Fruit fly (Drosophila melanogaster) whole organism, embryonic: ENCODE measurements around the gene CG15742.

Source experiments
- CG1024 ChIP-seq: fragments of 200-800 bp; sonication (Bioruptor generic); IDR thresholded peaks from 2 replicates; pipeline ENCODE4 v1.3.6; 2022; ENCODE audit warnings: missing biosample characterization, missing genetic modification characterization
- CG10321 ChIP-seq: fragments of 200-800 bp; sonication (Bioruptor generic); IDR thresholded peaks from 2 replicates; pipeline ENCODE4 v1.3.6; 2022; ENCODE audit warnings: missing biosample characterization, missing genetic modification characterization
- CG10543 ChIP-seq: fragments of 200-800 bp; sonication (Bioruptor generic); optimal IDR thresholded peaks from 3 replicates; lab custom pipeline; 2017; ENCODE audit warnings: missing biosample characterization, mild to moderate bottlenecking, missing genetic modification characterization, moderate library complexity
- CG11085 ChIP-seq: fragments of 200-800 bp; sonication (Bioruptor generic); IDR thresholded peaks from 2 replicates; pipeline ENCODE4 v1.3.6; 2022; ENCODE audit warnings: missing biosample characterization, missing genetic modification characterization
- CG11504 ChIP-seq: fragments of 200-800 bp; sonication (Bioruptor generic); optimal IDR thresholded peaks from 3 replicates; lab custom pipeline; 2019; ENCODE audit warnings: missing biosample characterization, mild to moderate bottlenecking, missing genetic modification characterization, moderate library complexity
- CG15269 ChIP-seq: fragments of 200-800 bp; sonication (Bioruptor generic); optimal IDR thresholded peaks from 2 replicates; lab custom pipeline; 2018; ENCODE audit warnings: missing biosample characterization, mild to moderate bottlenecking, missing genetic modification characterization, moderate library complexity
- CG2120 ChIP-seq: fragments of 200-800 bp; sonication (Bioruptor generic); optimal IDR thresholded peaks from 3 replicates; lab custom pipeline; 2016; ENCODE audit warnings: missing biosample characterization, missing genetic modification characterization
- CG30403 ChIP-seq: fragments of 200-800 bp; sonication (Bioruptor generic); optimal IDR thresholded peaks from 3 replicates; lab custom pipeline; 2016; ENCODE audit warnings: missing biosample characterization, missing genetic modification characterization
- CG34376 ChIP-seq: fragments of 200-800 bp; sonication (Bioruptor generic); optimal IDR thresholded peaks from 2 replicates; lab custom pipeline; 2018; ENCODE audit warnings: missing biosample characterization, mild to moderate bottlenecking, missing genetic modification characterization
- CG3847 ChIP-seq: fragments of 200-800 bp; sonication (Bioruptor generic); IDR thresholded peaks from 2 replicates; pipeline ENCODE4 v1.3.6; 2022; ENCODE audit warnings: missing biosample characterization, missing genetic modification characterization
- CG4360 ChIP-seq: fragments of 200-800 bp; sonication (Bioruptor generic); IDR thresholded peaks from 2 replicates; pipeline ENCODE4 v1.3.6; 2022; ENCODE audit warnings: missing biosample characterization, missing genetic modification characterization
- CG4707 ChIP-seq: fragments of 200-800 bp; sonication (Bioruptor generic); optimal IDR thresholded peaks from 2 replicates; lab custom pipeline; 2018; ENCODE audit warnings: missing biosample characterization, mild to moderate bottlenecking, missing genetic modification characterization, moderate library complexity
- CG4820 ChIP-seq: fragments of 200-800 bp; sonication (Bioruptor generic); optimal IDR thresholded peaks from 3 replicates; lab custom pipeline; 2016; ENCODE audit warnings: missing biosample characterization, missing genetic modification characterization
- CG7839 ChIP-seq: fragments of 200-800 bp; sonication (Bioruptor generic); optimal IDR thresholded peaks from 3 replicates; lab custom pipeline; 2018; ENCODE audit warnings: missing biosample characterization, mild to moderate bottlenecking, missing genetic modification characterization, moderate library complexity
- Elba2 ChIP-seq: fragments of 200-800 bp; sonication (Bioruptor generic); optimal IDR thresholded peaks from 3 replicates; lab custom pipeline; 2016; ENCODE audit warnings: missing biosample characterization, missing genetic modification characterization
- Hand ChIP-seq: fragments of 200-800 bp; sonication (Bioruptor generic); optimal IDR thresholded peaks from 2 replicates; lab custom pipeline; 2017; ENCODE audit warnings: mild to moderate bottlenecking, missing biosample characterization, missing genetic modification reagents, missing genetic modification characterization
- Hr78 ChIP-seq, 2 experiments: fragments of 200-800 bp in 1 of 2; fragments of >200 bp in 1 of 2; sonication (Bioruptor generic) in 1 of 2; optimal IDR thresholded peaks; 2 replicates each; lab custom pipeline; 2017 to 2019; ENCODE audit warnings: missing biosample characterization in 2 of 2, missing genetic modification characterization in 2 of 2, mild to moderate bottlenecking in 1 of 2, moderate library complexity in 1 of 2
- MTF-1 ChIP-seq: fragments of 200-800 bp; sonication (Bioruptor generic); optimal IDR thresholded peaks from 2 replicates; lab custom pipeline; 2018; ENCODE audit warnings: missing biosample characterization, mild to moderate bottlenecking, missing genetic modification characterization, borderline replicate concordance
- Opbp ChIP-seq: fragments of 200-800 bp; sonication (Bioruptor generic); IDR thresholded peaks from 3 replicates; pipeline ENCODE4 v1.3.6; 2022; ENCODE audit warnings: missing biosample characterization, missing genetic modification characterization; ENCODE audit not compliant: partially characterized antibody
- Tbp ChIP-seq: fragments of >200 bp; optimal IDR thresholded peaks from 2 replicates; lab custom pipeline; 2018; ENCODE audit warnings: missing biosample characterization, missing genetic modification characterization
- cad ChIP-seq: fragments of >200 bp; optimal IDR thresholded peaks from 2 replicates; lab custom pipeline; 2017; ENCODE audit warnings: missing biosample characterization, missing genetic modification characterization
- cg ChIP-seq: fragments of 200-800 bp; sonication (Bioruptor generic); optimal IDR thresholded peaks from 3 replicates; lab custom pipeline; 2019; ENCODE audit warnings: missing biosample characterization, mild to moderate bottlenecking, missing genetic modification characterization, moderate library complexity
- chinmo ChIP-seq: fragments of 200-800 bp; sonication (Bioruptor generic); IDR thresholded peaks from 4 replicates; pipeline ENCODE4 v1.3.6; 2022; ENCODE audit warnings: missing biosample characterization, missing genetic modification characterization; ENCODE audit not compliant: partially characterized antibody
- chn ChIP-seq: fragments of 200-800 bp; sonication (Bioruptor generic); optimal IDR thresholded peaks from 2 replicates; lab custom pipeline; 2016; ENCODE audit warnings: missing biosample characterization, missing genetic modification characterization
- corto ChIP-seq: fragments of 200-800 bp; sonication (Bioruptor generic); optimal IDR thresholded peaks from 2 replicates; lab custom pipeline; 2016; ENCODE audit warnings: missing biosample characterization, mild to moderate bottlenecking, missing genetic modification characterization, moderate library complexity
- disco-r ChIP-seq: fragments of 200-800 bp; sonication (Bioruptor generic); optimal IDR thresholded peaks from 2 replicates; lab custom pipeline; 2016; ENCODE audit warnings: missing biosample characterization, missing genetic modification characterization
- esg ChIP-seq: fragments of 200-800 bp; sonication (Bioruptor generic); conservative IDR thresholded peaks from 2 replicates; pipeline ENCODE4 v1.3.6; 2022; ENCODE audit warnings: missing biosample characterization, missing genetic modification characterization
- exex ChIP-seq: fragments of 200-800 bp; sonication (Bioruptor generic); optimal IDR thresholded peaks from 4 replicates; lab custom pipeline; 2018; ENCODE audit warnings: missing biosample characterization, mild to moderate bottlenecking, missing genetic modification characterization, moderate library complexity
- gce ChIP-seq: fragments of 200-800 bp; sonication (Bioruptor generic); IDR thresholded peaks from 3 replicates; pipeline ENCODE4 v1.3.6; 2022; ENCODE audit warnings: missing biosample characterization, missing genetic modification characterization
- gcm2 ChIP-seq: fragments of 200-800 bp; sonication (Bioruptor generic); optimal IDR thresholded peaks from 2 replicates; lab custom pipeline; 2016; ENCODE audit warnings: missing biosample characterization, missing genetic modification characterization
- grau ChIP-seq: fragments of 200-800 bp; optimal IDR thresholded peaks from 3 replicates; lab custom pipeline; 2019; ENCODE audit warnings: missing biosample characterization, mild to moderate bottlenecking, missing genetic modification characterization, moderate library complexity
- gsb ChIP-seq: fragments of 200-800 bp; sonication (Bioruptor generic); IDR thresholded peaks from 2 replicates; pipeline ENCODE4 v1.3.6; 2022; ENCODE audit warnings: missing biosample characterization, missing genetic modification characterization
- lbe ChIP-seq: fragments of 200-800 bp; sonication (Bioruptor generic); optimal IDR thresholded peaks from 2 replicates; lab custom pipeline; 2016; ENCODE audit warnings: missing biosample characterization, mild to moderate bottlenecking, missing genetic modification characterization
- nerfin-1 ChIP-seq: fragments of 200-800 bp; sonication (Bioruptor generic); optimal IDR thresholded peaks from 3 replicates; lab custom pipeline; 2019; ENCODE audit warnings: missing biosample characterization, mild to moderate bottlenecking, missing genetic modification characterization, moderate library complexity
- psq ChIP-seq: fragments of 200-800 bp; sonication (Bioruptor generic); optimal IDR thresholded peaks from 2 replicates; lab custom pipeline; 2017; ENCODE audit warnings: missing biosample characterization, missing genetic modification characterization
- row ChIP-seq: fragments of 200-800 bp; sonication (Bioruptor generic); IDR thresholded peaks from 3 replicates; pipeline ENCODE4 v1.3.6; 2022; ENCODE audit warnings: missing biosample characterization, missing genetic modification characterization
- sd ChIP-seq: fragments of 200-800 bp; sonication (Bioruptor generic); optimal IDR thresholded peaks from 3 replicates; lab custom pipeline; 2018; ENCODE audit warnings: missing biosample characterization, mild to moderate bottlenecking, missing genetic modification characterization, moderate library complexity
- sens ChIP-seq: fragments of 200-800 bp; sonication (Bioruptor generic); peaks from one replicate; lab custom pipeline; 2016; ENCODE audit warnings: missing biosample characterization, missing genetic modification characterization
- slbo ChIP-seq: fragments of 200-800 bp; sonication (Bioruptor generic); IDR thresholded peaks from 2 replicates; pipeline ENCODE4 v1.3.6; 2022; ENCODE audit warnings: missing biosample characterization, missing genetic modification characterization
- stc ChIP-seq: fragments of 200-800 bp; sonication (Bioruptor generic); IDR thresholded peaks from 2 replicates; pipeline ENCODE4 v1.3.6; 2022; ENCODE audit warnings: missing biosample characterization, missing genetic modification characterization
- toy ChIP-seq: fragments of 200-800 bp; sonication (Bioruptor generic); IDR thresholded peaks from 2 replicates; pipeline ENCODE4 v1.3.6; 2022; ENCODE audit warnings: missing biosample characterization, missing genetic modification characterization
- trem ChIP-seq: fragments of 200-800 bp; optimal IDR thresholded peaks from 3 replicates; lab custom pipeline; 2019; ENCODE audit warnings: missing biosample characterization, mild to moderate bottlenecking, missing genetic modification characterization, moderate library complexity
- unpg ChIP-seq: fragments of 200-800 bp; sonication (Bioruptor generic); optimal IDR thresholded peaks from 3 replicates; lab custom pipeline; 2018; ENCODE audit warnings: missing biosample characterization, mild to moderate bottlenecking, missing genetic modification characterization, moderate library complexity

CG15742 gene

DNA sequence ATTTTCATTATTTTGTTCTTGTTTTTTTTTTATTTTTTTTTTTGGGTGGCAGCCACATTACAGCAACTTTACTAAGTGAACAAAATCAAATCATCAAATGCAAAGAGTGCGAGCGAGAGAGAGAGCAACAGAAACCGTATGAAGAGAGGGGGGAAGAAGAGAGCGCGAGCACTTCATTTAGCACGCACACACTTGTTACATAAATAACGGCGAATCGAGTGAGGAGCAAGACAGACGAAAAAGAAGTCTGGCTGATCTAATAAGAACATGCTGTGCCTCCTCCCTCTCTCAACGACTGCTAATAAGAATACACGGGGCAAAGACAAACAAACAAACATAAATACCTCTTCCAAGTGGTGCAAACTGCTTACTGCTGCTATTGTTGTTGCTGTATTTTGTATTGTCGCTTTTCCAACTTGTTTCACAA lies 26.3 kb upstream of the CG15742 start (continued):
- TF ChIP-seq CG4707 (GFP tag; lab: Kevin White, UChicago) (no peak), gsb (GFP tag; lab: Robert Waterston, UW) (no peak), CG10543 (GFP tag; lab: Kevin White, UChicago) (no peak), disco-r (GFP tag; lab: Kevin White, UChicago) (no peak), lbe (GFP tag; lab: Kevin White, UChicago) (no peak)

DNA sequence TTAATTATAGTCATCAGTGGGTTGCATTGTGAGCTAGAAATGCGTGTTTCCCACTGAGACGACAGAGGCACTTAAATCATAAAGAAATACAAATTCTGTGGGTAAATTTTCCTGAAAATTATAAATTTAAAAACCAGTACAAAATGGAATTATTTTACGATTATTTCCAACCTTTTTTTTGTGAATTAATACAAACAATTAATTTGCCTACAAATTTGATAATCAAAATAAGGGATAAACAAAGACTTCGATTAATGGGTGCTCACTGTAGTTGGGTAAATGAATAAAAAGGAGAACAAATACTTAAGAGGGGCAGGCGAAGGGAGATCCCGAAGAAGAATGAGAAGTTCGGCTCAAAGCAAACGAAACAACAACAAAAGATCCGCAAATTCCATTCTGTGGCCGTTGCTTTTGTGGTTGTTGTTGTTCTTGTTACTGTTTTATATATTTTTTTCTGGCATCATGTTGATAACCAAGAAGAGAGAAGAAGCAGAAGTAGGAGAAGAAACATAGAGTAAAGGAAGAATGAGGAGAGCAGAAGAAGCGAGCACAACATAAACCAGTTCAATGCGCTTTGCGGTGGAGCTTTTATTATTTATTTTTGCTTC lies 25.7 kb upstream of the CG15742 start:
- no peak for TF ChIP-seq Opbp
- no peak for TF ChIP-seq toy (GFP tag; lab: Robert Waterston, UW)
- TF ChIP-seq corto (GFP tag; lab: Kevin White, UChicago) = peak; percentile 27
- no peak for TF ChIP-seq chinmo
- no peak for TF ChIP-seq CG4820 (GFP tag; lab: Kevin White, UChicago)
- peak; percentile 32 for TF ChIP-seq CG2120 (GFP tag; lab: Kevin White, UChicago)
- no peak for TF ChIP-seq exex (tag; lab: Kevin White, UChicago)
- TF ChIP-seq MTF-1 (GFP tag; lab: Kevin White, UChicago) = no peak
- TF ChIP-seq gce = no peak
- peak; percentile 35; the same call in 1 of the 3 replicates for TF ChIP-seq row (GFP tag; lab: Robert Waterston, UW)
- TF ChIP-seq CG1024 (GFP tag; lab: Robert Waterston, UW) = no peak
- TF ChIP-seq grau (tag; lab: Kevin White, UChicago) = peak; percentile 89
- TF ChIP-seq trem = no peak
- no peak for TF ChIP-seq Elba2 (GFP tag; lab: Kevin White, UChicago)
- TF ChIP-seq CG11504 (tag; lab: Kevin White, UChicago) = peak; percentile 58
- peak; percentile 5 for TF ChIP-seq unpg
- TF ChIP-seq Hand (GFP tag; lab: Kevin White, UChicago) = no peak
- no peak for TF ChIP-seq CG3847 (GFP tag; lab: Robert Waterston, UW)
- no peak for TF ChIP-seq CG11085 (GFP tag; lab: Robert Waterston, UW)
- TF ChIP-seq slbo = peak; percentile 27; the same call in 1 of the 2 replicates
- no peak for TF ChIP-seq cad (GFP tag; lab: Kevin White, UChicago)
- peak; percentile 48 for TF ChIP-seq sens (GFP tag; lab: Kevin White, UChicago)
- no peak for TF ChIP-seq nerfin-1 (tag; lab: Kevin White, UChicago)
- no peak for TF ChIP-seq CG15269
- TF ChIP-seq gcm2 = no peak
- peak; percentile 55 for TF ChIP-seq psq
- peak; percentile 14 for TF ChIP-seq CG30403 (GFP tag; lab: Kevin White, UChicago)
- TF ChIP-seq stc (GFP tag; lab: Robert Waterston, UW) = no peak
- no peak for TF ChIP-seq Tbp
- TF ChIP-seq CG10321 (GFP tag; lab: Robert Waterston, UW) = 0 out of 2 replicates have a peak, but pooled peaks have one; percentile 30
- peak; percentile 35 for TF ChIP-seq sd (tag; lab: Kevin White, UChicago)
- TF ChIP-seq CG4360 (GFP tag; lab: Robert Waterston, UW) = peak; percentile 73
- TF ChIP-seq, all 482 proteins: peak for 13

- peak; percentile 22 for TF ChIP-seq cg (GFP tag; lab: Kevin White, UChicago)
- TF ChIP-seq esg (GFP tag; lab: Robert Waterston, UW) = no peak
- no peak for TF ChIP-seq CG7839 (tag; lab: Kevin White, UChicago)
- TF ChIP-seq CG34376 (GFP tag; lab: Kevin White, UChicago) = peak; percentile 15
- TF ChIP-seq sd (tag; lab: Kevin White, UChicago) = peak; percentile 66
- TF ChIP-seq chn = no peak
- TF ChIP-seq Hr78 (GFP tag; optimal IDR thresholded peaks at IDR 0.05; lab: Kevin White, UChicago) = no peak
- TF ChIP-seq, all 482 proteins: peak for 3
Observed at dm6 chrX:13282717-13283116, 24.4 kb upstream of the CG15742 start.
